Worm (Caenorhabditis elegans) whole organism, L1 larva: ENCODE results near the gene clc-23.

Source experiments
- ama-1 ChIP-seq: fragments of 150-350 bp; optimal IDR thresholded peaks from 2 replicates; lab custom pipeline; 2014
- elt-3 ChIP-seq, 6 experiments: fragments of 150-350 bp in 1 of 6; sonication (generic microtip); optimal IDR thresholded peaks; 2 replicates each; lab custom pipeline; 2017 to 2018; ENCODE audit warnings: missing biosample characterization in 6 of 6, missing genetic modification characterization in 6 of 6, inconsistent platforms in 1 of 6

ce11 chrIII:1030965-1031364, 10.2 kb downstream of the clc-23 start, which contains the start of the genes clc-26 and E_BE45912.2:
- no peak for TF ChIP-seq elt-3 (tag; optimal IDR thresholded peaks at IDR 0.05; lab: Kevin White, UChicago)
- no peak for TF ChIP-seq ama-1 (lab: Kevin White, UChicago)
